Worm (Caenorhabditis elegans) whole organism, L4 larva: ENCODE measurements around the gene best-21.
A peak's percentile ranks its signal among the peaks of the same experiment; 100 is the strongest.

Experiments used
- aha-1 ChIP-seq: fragments of 150-350 bp; peaks from one replicate; lab custom pipeline; 2014; ENCODE audit warnings: missing biosample characterization, missing genetic modification characterization
- lin-39 ChIP-seq: fragments of 150-350 bp; optimal IDR thresholded peaks from 2 replicates; lab custom pipeline; 2014; ENCODE audit warnings: missing biosample characterization, missing genetic modification reagents, missing genetic modification characterization
- lir-3 ChIP-seq: sonication (generic microtip); optimal IDR thresholded peaks from 2 replicates; lab custom pipeline; 2016; ENCODE audit warnings: mild to moderate bottlenecking, missing genetic modification characterization, missing compliant biosample characterization
- nhr-11 ChIP-seq: fragments of 150-350 bp; optimal IDR thresholded peaks from 2 replicates; lab custom pipeline; 2014; ENCODE audit warnings: missing biosample characterization, missing genetic modification characterization
- unc-62 ChIP-seq, 3 experiments: fragments of 150-350 bp in 1 of 3; sonication (generic microtip); optimal IDR thresholded peaks in 2 of 3; peaks in 1 of 3; 1 replicate in 1 of 3; 2 replicates in 2 of 3; lab custom pipeline; 2014 to 2017; ENCODE audit warnings: missing biosample characterization in 3 of 3, missing genetic modification characterization in 3 of 3, missing genetic modification reagents in 3 of 3, missing genotype in 1 of 3

DNA sequence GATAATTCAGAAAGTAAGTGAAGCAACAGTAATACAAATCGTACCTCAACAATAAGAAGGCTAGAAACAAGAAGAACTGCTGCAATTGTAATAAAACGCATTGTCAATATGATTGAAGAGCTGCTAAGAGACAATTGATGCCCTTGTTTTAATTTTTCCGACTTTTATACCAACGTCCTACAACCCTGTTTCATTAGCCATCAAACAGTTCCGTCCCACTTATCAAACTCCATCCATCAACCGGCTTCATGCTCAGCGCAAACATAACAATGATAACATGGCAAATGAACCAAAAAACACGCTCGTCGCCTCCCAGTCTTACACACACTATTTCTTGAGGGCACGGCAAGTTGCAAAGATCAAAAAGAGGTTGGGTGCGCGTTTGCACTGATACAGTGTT is 11.1 kb upstream of the best-21 start, which contains the start of gene pqn-90:
- TF ChIP-seq nhr-11 (tag; lab: Kevin White, UChicago), result no peak
- no peak for TF ChIP-seq lir-3
- no peak for TF ChIP-seq unc-62 (GFP tag; optimal IDR thresholded peaks at IDR 0.05 in 1 of 2; lab: Kevin White, UChicago)
- no peak for TF ChIP-seq unc-62 (tag; optimal IDR thresholded peaks at IDR 0.05; lab: Kevin White, UChicago)
- TF ChIP-seq aha-1 (tag; lab: Kevin White, UChicago), result peak; percentile 26
- no peak for TF ChIP-seq lin-39
